Fruit fly (Drosophila melanogaster): ENCODE results near the gene Cyp6a18.

DNA sequence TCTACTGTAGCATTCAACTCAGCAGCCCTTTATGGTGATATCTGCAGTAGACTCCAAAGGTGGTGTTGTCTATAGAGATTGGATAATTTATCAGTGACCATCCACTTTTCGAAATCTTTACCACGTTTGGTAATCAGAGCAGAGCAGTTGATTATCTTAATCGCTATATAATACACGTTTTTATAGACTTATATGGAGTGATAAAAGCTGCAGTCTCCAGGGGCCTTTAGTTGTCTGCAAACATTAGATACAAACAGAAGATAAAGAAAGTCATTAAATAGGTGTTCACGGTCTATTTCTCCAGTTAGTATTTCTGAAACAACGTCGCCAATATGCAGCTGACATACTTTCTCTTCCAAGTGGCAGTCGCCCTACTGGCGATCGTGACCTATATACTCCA, at the start of gene Cyp6a18:
- TF ChIP-seq CG8301 (tag; optimal IDR thresholded peaks at IDR 0.05) (no peak), Ets98B (GFP tag; IDR thresholded peaks at IDR 0.05) (no peak), rn (GFP tag; IDR thresholded peaks at IDR 0.05) (no peak), CG32121 (GFP tag; IDR thresholded peaks at IDR 0.05) (no peak), CG9948 (tag; optimal IDR thresholded peaks at IDR 0.05) (no peak), CG17806 (tag; optimal IDR thresholded peaks at IDR 0.05) (no peak), CG15710 (tag; optimal IDR thresholded peaks at IDR 0.05) (no peak), CG12605 (GFP tag; IDR thresholded peaks at IDR 0.05) (no peak), CG14655 (GFP tag; optimal IDR thresholded peaks at IDR 0.05) (no peak), CG34367 (tag; optimal IDR thresholded peaks at IDR 0.05) (no peak)

Data from whole organism, pupa.